Worm (Caenorhabditis elegans) whole organism, L4/young adult: ENCODE results near the gene F58A4.1.

Source experiments
- W03F9.2 ChIP-seq: fragments of 150-350 bp; optimal IDR thresholded peaks from 2 replicates; lab custom pipeline; 2014; ENCODE audit warnings: missing biosample characterization, missing genetic modification characterization
- dao-5 ChIP-seq: sonication (generic microtip); optimal IDR thresholded peaks from 2 replicates; lab custom pipeline; 2016; ENCODE audit warnings: missing genotype, missing genetic modification characterization, moderate library complexity, missing compliant biosample characterization
- him-1 ChIP-seq: sonication (generic microtip); optimal IDR thresholded peaks from 2 replicates; lab custom pipeline; 2016; ENCODE audit warnings: missing genotype, missing genetic modification reagents, missing genetic modification characterization, missing compliant biosample characterization

DNA sequence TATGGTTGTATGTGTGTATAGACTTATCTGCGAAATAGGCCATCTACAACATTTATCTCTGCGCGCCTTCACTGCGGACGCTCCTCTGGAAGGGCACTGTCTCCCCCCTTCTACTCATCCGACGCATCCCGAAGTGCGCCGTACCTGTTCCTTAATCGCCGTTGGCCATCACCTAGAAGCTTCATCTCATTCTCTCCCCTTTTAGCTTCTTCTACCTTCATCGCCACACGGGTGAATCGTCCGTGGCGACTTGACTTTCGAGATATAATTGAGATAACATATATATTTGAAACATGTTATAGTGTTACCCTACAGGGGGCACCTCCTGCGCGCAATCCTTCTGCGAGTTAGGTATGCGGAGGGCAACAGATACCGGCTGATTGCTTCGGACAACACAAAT lies 43.8 kb downstream of the F58A4.1 start:
- TF ChIP-seq him-1 (tag; lab: Kevin White, UChicago) (no peak), W03F9.2 (tag; lab: Kevin White, UChicago) (no peak), dao-5 (tag; lab: Kevin White, UChicago) (no peak)
